Worm (Caenorhabditis elegans): Measurements from ENCODE around the gene F58A6.9.

The F58A6.9 gene

DNA sequence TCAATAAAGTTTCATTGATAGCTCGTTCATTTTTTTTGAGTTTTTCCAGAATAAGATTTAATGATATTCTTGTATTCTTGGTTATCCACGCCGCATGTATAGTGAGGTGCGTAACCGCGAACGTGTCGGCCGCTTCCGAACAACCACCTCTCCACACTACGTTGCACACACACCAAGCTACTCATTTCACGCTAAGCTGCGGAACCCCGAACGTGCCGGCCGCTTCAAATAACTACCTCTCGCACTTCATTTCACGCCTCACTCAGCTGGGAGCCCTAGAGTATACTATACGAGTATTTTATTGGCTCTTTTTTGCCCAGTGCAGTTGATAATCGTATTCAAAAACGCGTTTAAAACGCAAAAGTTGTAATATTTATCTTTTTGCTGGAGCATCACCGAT is 41.5 kb upstream of the F58A6.9 start:
- TF ChIP-seq F26F4.8 (GFP tag; conservative IDR thresholded peaks at IDR 0.05) = 0 out of 2 replicates have a peak, but pooled peaks have one; percentile 53
- peak; percentile 36; the same call in 1 of the 2 replicates for TF ChIP-seq T26A8.4 (GFP tag; IDR thresholded peaks at IDR 0.05)
- peak; percentile 63 for TF ChIP-seq snpc-4 (tag; optimal IDR thresholded peaks at IDR 0.05)

ce11 chrII:5199497-5199896 is 40.8 kb upstream of the F58A6.9 start, which contains the start of gene msp-50:
Gene msp-50 (plus strand): TSS chrII:5199797.
- no peak for TF ChIP-seq ceh-32 (tag; optimal IDR thresholded peaks at IDR 0.05; ENCODE audit: poor library complexity)
- TF ChIP-seq hmg-1.1 (GFP tag; IDR thresholded peaks at IDR 0.05) = no peak
- no peak for TF ChIP-seq nhr-111 (GFP tag; optimal IDR thresholded peaks at IDR 0.05)
- TF ChIP-seq daf-12 (tag; optimal IDR thresholded peaks at IDR 0.05) = no peak
- no peak for TF ChIP-seq nhr-48 (tag; optimal IDR thresholded peaks at IDR 0.05)
- TF ChIP-seq unc-130 (GFP tag; optimal IDR thresholded peaks at IDR 0.05) = no peak
- TF ChIP-seq cey-2 (tag; optimal IDR thresholded peaks at IDR 0.05; ENCODE audit: borderline replicate concordance, insufficient read depth) = no peak
- TF ChIP-seq mdt-29 (GFP tag; IDR thresholded peaks at IDR 0.05) = no peak
- TF ChIP-seq egl-27 (tag; optimal IDR thresholded peaks at IDR 0.05) = no peak
- TF ChIP-seq set-16 (GFP tag; IDR thresholded peaks at IDR 0.05) = no peak
- no peak for TF ChIP-seq lim-7 (GFP tag; IDR thresholded peaks at IDR 0.05)
- TF ChIP-seq Y5F2A.4 (GFP tag; optimal IDR thresholded peaks at IDR 0.05) = no peak
- no peak for TF ChIP-seq rbr-2 (tag; optimal IDR thresholded peaks at IDR 0.05)
- TF ChIP-seq ceh-44 (GFP tag; IDR thresholded peaks at IDR 0.05) = no peak
- no peak for TF ChIP-seq daf-19 (GFP tag; conservative IDR thresholded peaks at IDR 0.05)
- no peak for TF ChIP-seq madf-5 (GFP tag; IDR thresholded peaks at IDR 0.05)
- no peak for TF ChIP-seq T20F7.1 (GFP tag; optimal IDR thresholded peaks at IDR 0.05)
- no peak for TF ChIP-seq mxl-2 (GFP tag; conservative IDR thresholded peaks at IDR 0.05)
- TF ChIP-seq nhr-6 (tag; optimal IDR thresholded peaks at IDR 0.05) = no peak

DNA sequence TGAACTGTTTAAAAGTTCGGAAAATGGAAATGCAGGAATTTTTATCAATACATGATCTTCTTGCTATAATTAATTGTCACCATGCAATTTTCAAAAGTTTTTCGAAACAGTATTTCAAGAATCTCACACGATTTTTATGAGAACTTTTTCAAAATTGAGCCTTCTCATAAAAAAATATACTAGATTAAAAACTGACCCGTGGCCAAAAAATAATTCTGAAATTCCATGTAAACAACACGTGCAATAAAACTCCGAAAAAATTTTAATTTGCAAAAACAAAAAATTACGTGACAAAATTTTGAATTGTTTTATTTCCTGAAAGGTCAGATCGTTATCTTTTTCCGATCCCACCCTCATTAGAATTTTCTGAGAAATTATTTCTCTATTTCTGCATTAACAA is 36.8 kb upstream of the F58A6.9 start, which contains the start of gene C34F11.5:
TSS of gene C34F11.5 (plus strand) at position 301 of the 400 bp plus-strand sequence.
- TF ChIP-seq egl-43 (GFP tag; IDR thresholded peaks at IDR 0.05) (no peak), nhr-237 (tag; optimal IDR thresholded peaks at IDR 0.05) (no peak)

- TF ChIP-seq zip-11 (GFP tag; IDR thresholded peaks at IDR 0.05) (no peak), vab-7 (GFP tag; IDR thresholded peaks at IDR 0.05) (no peak), daf-16 (GFP tag; optimal IDR thresholded peaks at IDR 0.05) (no peak), daf-16 (tag; optimal IDR thresholded peaks at IDR 0.05) (no peak), zfp-2 (tag; optimal IDR thresholded peaks at IDR 0.05) (no peak), dpl-1 (GFP tag; optimal IDR thresholded peaks at IDR 0.05) (no peak), spr-3 (GFP tag; optimal IDR thresholded peaks at IDR 0.05) (no peak), ZK337.2 (GFP tag; IDR thresholded peaks at IDR 0.05) (no peak), nhr-10 (tag; optimal IDR thresholded peaks at IDR 0.05) (no peak), unc-39 (tag; optimal IDR thresholded peaks at IDR 0.05) (no peak), tra-1 (GFP tag; IDR thresholded peaks at IDR 0.05) (no peak), tag-97 (GFP tag; IDR thresholded peaks at IDR 0.05) (no peak), T26A8.4 (GFP tag; IDR thresholded peaks at IDR 0.05) (no peak), lin-39 (tag; optimal IDR thresholded peaks at IDR 0.05) (no peak), egl-27 (tag; optimal IDR thresholded peaks at IDR 0.05) (no peak), nhr-111 (GFP tag; optimal IDR thresholded peaks at IDR 0.05) (no peak), T20F7.1 (GFP tag; optimal IDR thresholded peaks at IDR 0.05) (no peak), ztf-11 (tag; optimal IDR thresholded peaks at IDR 0.05) (no peak), mdl-1 (tag; optimal IDR thresholded peaks at IDR 0.05) (no peak), duxl-1 (tag; optimal IDR thresholded peaks at IDR 0.05; ENCODE audit: poor library complexity) (no peak), F44E2.7 (GFP tag; IDR thresholded peaks at IDR 0.05) (no peak)
Measured at ce11 chrII:5194066-5194465, 35.4 kb upstream of the F58A6.9 start, which contains the start of gene msp-49. Gene msp-49 (plus strand): TSS chrII:5194366.
